Fruit fly (Drosophila melanogaster): ENCODE data around the gene Spn77Bb.

The Spn77Bb gene

dm6 chr3L:20347762-20348580 is 27.2 kb downstream of the Spn77Bb start, which contains the start of the genes Rbbp5 and eRF1 (continued):
- TF ChIP-seq Meics (GFP tag; optimal IDR thresholded peaks at IDR 0.05) (peak; percentile 60), Adf1 (GFP tag; IDR thresholded peaks at IDR 0.05) (no peak), CG10366 (GFP tag; IDR thresholded peaks at IDR 0.05) (no peak; the same call in 1 of the 2 replicates), fd64A (GFP tag; optimal IDR thresholded peaks at IDR 0.05) (no peak), cas (GFP tag; IDR thresholded peaks at IDR 0.05) (peak; percentile 76), CHES-1-like (GFP tag; optimal IDR thresholded peaks at IDR 0.05) (peak; percentile 16), HmgD (GFP tag; optimal IDR thresholded peaks at IDR 0.05) (peak; percentile 37), CG3281 (GFP tag; optimal IDR thresholded peaks at IDR 0.05) (peak; percentile 30), ftz-f1 (GFP tag; optimal IDR thresholded peaks at IDR 0.05) (no peak), NK7.1 (GFP tag; optimal IDR thresholded peaks at IDR 0.05) (no peak), so (GFP tag; IDR thresholded peaks at IDR 0.05) (no peak), CG13287 (GFP tag; IDR thresholded peaks at IDR 0.05; ENCODE audit: partially characterized antibody) (peak; percentile 86), sna (GFP tag; IDR thresholded peaks at IDR 0.05; ENCODE audit: partially characterized antibody) (peak; percentile 81), CG9609 (GFP tag; optimal IDR thresholded peaks at IDR 0.05) (peak; percentile 55), dmrt11E (tag; optimal IDR thresholded peaks at IDR 0.05) (peak; percentile 71), hkb (optimal IDR thresholded peaks at IDR 0.05) (peak; percentile 27), hkb (GFP tag; IDR thresholded peaks at IDR 0.05) (peak; percentile 66; the same call in 1 of the 2 replicates), crc (GFP tag; optimal IDR thresholded peaks at IDR 0.05) (peak; percentile 33), scrt (GFP tag; optimal IDR thresholded peaks at IDR 0.05) (no peak), dysf (GFP tag; IDR thresholded peaks at IDR 0.05) (peak; percentile 81; the same call in 2 of the 3 replicates), bowl (GFP tag; IDR thresholded peaks at IDR 0.05) (no peak), bbx (GFP tag; IDR thresholded peaks at IDR 0.05; ENCODE audit: partially characterized antibody) (peak; percentile 93), CG5953 (GFP tag; IDR thresholded peaks at IDR 0.05) (peak; percentile 60; the same call in 1 of the 2 replicates), prd (optimal IDR thresholded peaks at IDR 0.05) (no peak), prd (GFP tag; IDR thresholded peaks at IDR 0.05) (peak; percentile 88), esg (GFP tag; conservative IDR thresholded peaks at IDR 0.05) (peak; percentile 75; the same call in 1 of the 2 replicates), Side (GFP tag; optimal IDR thresholded peaks at IDR 0.05) (peak; percentile 47), sens-2 (GFP tag; IDR thresholded peaks at IDR 0.05) (no peak), Fer3 (tag; optimal IDR thresholded peaks at IDR 0.05) (peak; percentile 72), onecut (GFP tag; IDR thresholded peaks at IDR 0.05) (no peak), CG2875 (GFP tag; optimal IDR thresholded peaks at IDR 0.05) (no peak), croc (GFP tag; conservative IDR thresholded peaks at IDR 0.05) (peak; percentile 27; the same call in 1 of the 3 replicates), CG6689 (GFP tag; IDR thresholded peaks at IDR 0.05) (peak; percentile 81), lmd (GFP tag; IDR thresholded peaks at IDR 0.05) (peak; percentile 73; the same call in 1 of the 2 replicates), caup (GFP tag; optimal IDR thresholded peaks at IDR 0.05; ENCODE audit: severe bottlenecking) (peak; percentile 66), pfk (GFP tag; optimal IDR thresholded peaks at IDR 0.05) (no peak), Atf-2 (GFP tag; optimal IDR thresholded peaks at IDR 0.05) (peak; percentile 28), fu2 (GFP tag; optimal IDR thresholded peaks at IDR 0.05) (no peak), CG10565 (GFP tag; optimal IDR thresholded peaks at IDR 0.05) (no peak), gt (GFP tag; IDR thresholded peaks at IDR 0.05) (peak; percentile 19; the same call in 1 of the 2 replicates), Hr51 (GFP tag; optimal IDR thresholded peaks at IDR 0.05) (peak; percentile 39 to 68), ro (GFP tag; IDR thresholded peaks at IDR 0.05) (no peak), lab (GFP tag; optimal IDR thresholded peaks at IDR 0.05) (peak; percentile 74), amos (GFP tag; IDR thresholded peaks at IDR 0.05; ENCODE audit: partially characterized antibody) (peak; percentile 96), CG32767 (GFP tag; IDR thresholded peaks at IDR 0.05) (no peak), CG1233 (GFP tag; optimal IDR thresholded peaks at IDR 0.05) (peak; percentile 61), CG7745 (tag; optimal IDR thresholded peaks at IDR 0.05) (no peak), CG2678 (tag; optimal IDR thresholded peaks at IDR 0.05) (peak; percentile 80), CG12299 (tag; optimal IDR thresholded peaks at IDR 0.05) (peak; percentile 58)
